Worm (Caenorhabditis elegans) whole organism, L1 larva: Measurements from ENCODE around the gene drp-1.

Experiments
- aha-1 ChIP-seq: fragments of 150-350 bp; optimal IDR thresholded peaks from 2 replicates; lab custom pipeline; 2014; ENCODE audit warnings: missing biosample characterization, missing genetic modification characterization
- ceh-8 ChIP-seq: fragments of 200-800 bp; sonication (Bioruptor generic); optimal IDR thresholded peaks from 2 replicates; lab custom pipeline; 2018; ENCODE audit warnings: mild to moderate bottlenecking, missing genetic modification characterization, moderate library complexity, missing compliant biosample characterization
- ceh-82 ChIP-seq, 3 experiments: fragments of 150-350 bp in 1 of 3; sonication (generic microtip) in 2 of 3; optimal IDR thresholded peaks; 2 replicates each; lab custom pipeline; 2014 to 2017; ENCODE audit warnings: missing biosample characterization in 3 of 3, missing genetic modification characterization in 3 of 3
- efl-1 ChIP-seq, 4 experiments: fragments of 150-350 bp; optimal IDR thresholded peaks in 3 of 4; peaks in 1 of 4; 1 replicate in 1 of 4; 2 replicates in 3 of 4; lab custom pipeline; 2014; ENCODE audit warnings: missing biosample characterization in 2 of 4, missing genetic modification characterization in 2 of 4, missing genetic modification reagents in 2 of 4
- elt-2 ChIP-seq: sonication (generic microtip); optimal IDR thresholded peaks from 2 replicates; lab custom pipeline; 2016; ENCODE audit warnings: missing genetic modification characterization, mild to moderate bottlenecking, inconsistent platforms, missing compliant biosample characterization, missing genetic modification reagents
- elt-3 ChIP-seq, 6 experiments: fragments of 150-350 bp in 1 of 6; sonication (generic microtip); optimal IDR thresholded peaks; 2 replicates each; lab custom pipeline; 2017 to 2018; ENCODE audit warnings: missing biosample characterization in 6 of 6, missing genetic modification characterization in 6 of 6, inconsistent platforms in 1 of 6
- lin-13 ChIP-seq: fragments of 150-350 bp; optimal IDR thresholded peaks from 2 replicates; lab custom pipeline; 2014; ENCODE audit warnings: missing biosample characterization, missing genetic modification reagents, missing genetic modification characterization
- lsy-2 ChIP-seq, 2 experiments: fragments of 150-350 bp; optimal IDR thresholded peaks; 2 replicates each; lab custom pipeline; 2014; ENCODE audit warnings: missing biosample characterization in 2 of 2, missing genetic modification characterization in 2 of 2
- nhr-237 ChIP-seq: fragments of 150-350 bp; optimal IDR thresholded peaks from 2 replicates; lab custom pipeline; 2014; ENCODE audit warnings: missing biosample characterization, missing genetic modification characterization
- pag-3 ChIP-seq: sonication (generic microtip); optimal IDR thresholded peaks from 2 replicates; lab custom pipeline; 2017; ENCODE audit warnings: missing genetic modification characterization, mild to moderate bottlenecking, missing compliant biosample characterization, antibody characterized with exemption, borderline replicate concordance; ENCODE audit not compliant: insufficient read depth
- unc-62 ChIP-seq: fragments of 150-350 bp; optimal IDR thresholded peaks from 2 replicates; lab custom pipeline; 2014; ENCODE audit warnings: missing biosample characterization, missing genetic modification reagents, missing genetic modification characterization
- xbp-1 ChIP-seq: sonication (generic microtip); optimal IDR thresholded peaks from 2 replicates; lab custom pipeline; 2016; ENCODE audit warnings: missing genetic modification characterization, missing compliant biosample characterization
- ztf-4 ChIP-seq: fragments of 150-350 bp; optimal IDR thresholded peaks from 2 replicates; lab custom pipeline; 2014; ENCODE audit warnings: missing biosample characterization, missing genetic modification characterization

ce11 chrIV:5528285-5528684, 10.0 kb upstream of the drp-1 start, which contains the start of gene unc-5:
- TF ChIP-seq xbp-1 (tag; lab: Kevin White, UChicago) = no peak
- no peak for TF ChIP-seq unc-62 (GFP tag; lab: Kevin White, UChicago)
- TF ChIP-seq lsy-2 (tag; optimal IDR thresholded peaks at IDR 0.05; lab: Kevin White, UChicago) = no peak
- no peak for TF ChIP-seq ceh-8 (GFP tag; lab: Kevin White, UChicago)
- TF ChIP-seq aha-1 (tag; lab: Kevin White, UChicago) = no peak
- TF ChIP-seq ztf-4 = no peak
- no peak for TF ChIP-seq nhr-237 (tag; lab: Kevin White, UChicago)
- no peak for TF ChIP-seq ceh-82 (tag; optimal IDR thresholded peaks at IDR 0.05; lab: Kevin White, UChicago)
- no peak for TF ChIP-seq lin-13 (GFP tag; lab: Kevin White, UChicago)
- no peak for TF ChIP-seq elt-3 (tag; optimal IDR thresholded peaks at IDR 0.05; lab: Kevin White, UChicago)
- no peak for TF ChIP-seq pag-3 (tag; lab: Kevin White, UChicago)
- TF ChIP-seq efl-1 (optimal IDR thresholded peaks at IDR 0.05; lab: Kevin White, UChicago) = no peak
- TF ChIP-seq efl-1 (GFP tag; optimal IDR thresholded peaks at IDR 0.05 in 1 of 2; lab: Kevin White, UChicago) = peak in 1 of 2 experiments; percentile 6
- TF ChIP-seq elt-2 = no peak
